Worm (Caenorhabditis elegans) whole organism, mixed stage, embryonic: Measurements from ENCODE around the gene F36H5.13.

Experiments
- M03D4.4 ChIP-seq: sonication (generic microtip); optimal IDR thresholded peaks from 2 replicates; lab custom pipeline; 2017; ENCODE audit warnings: mild to moderate bottlenecking, missing genetic modification characterization, missing compliant biosample characterization
- bed-3 ChIP-seq: fragments of 200-800 bp; sonication (Bioruptor generic); optimal IDR thresholded peaks from 3 replicates; lab custom pipeline; 2018; ENCODE audit warnings: mild to moderate bottlenecking, missing genetic modification characterization, moderate library complexity, missing compliant biosample characterization
- ceh-39 ChIP-seq: fragments of 150-350 bp; optimal IDR thresholded peaks from 2 replicates; lab custom pipeline; 2014; ENCODE audit warnings: missing biosample characterization, missing genetic modification characterization
- ceh-43 ChIP-seq: fragments of 200-800 bp; sonication (Bioruptor generic); optimal IDR thresholded peaks from 2 replicates; lab custom pipeline; 2018; ENCODE audit warnings: mild to moderate bottlenecking, missing genetic modification characterization, moderate library complexity, missing compliant biosample characterization
- ces-1 ChIP-seq: fragments of 150-350 bp; optimal IDR thresholded peaks from 2 replicates; lab custom pipeline; 2014; ENCODE audit warnings: missing biosample characterization, missing genetic modification reagents, missing genetic modification characterization
- cnd-1 ChIP-seq: fragments of 200-800 bp; sonication (Bioruptor generic); optimal IDR thresholded peaks from 2 replicates; lab custom pipeline; 2018; ENCODE audit warnings: mild to moderate bottlenecking, missing genetic modification characterization, missing compliant biosample characterization
- drap-1 ChIP-seq: fragments of 200-800 bp; sonication (Bioruptor generic); optimal IDR thresholded peaks from 3 replicates; lab custom pipeline; 2018; ENCODE audit warnings: mild to moderate bottlenecking, missing genetic modification characterization, missing compliant biosample characterization
- elt-1 ChIP-seq: sonication (generic microtip); optimal IDR thresholded peaks from 2 replicates; lab custom pipeline; 2017; ENCODE audit warnings: missing genetic modification characterization, mild to moderate bottlenecking, missing compliant biosample characterization, antibody characterized with exemption, moderate library complexity, borderline replicate concordance; ENCODE audit not compliant: insufficient read depth
- elt-3 ChIP-seq: fragments of 150-350 bp; optimal IDR thresholded peaks from 2 replicates; lab custom pipeline; 2014; ENCODE audit warnings: missing biosample characterization, missing genetic modification characterization
- flh-1 ChIP-seq: fragments of 200-800 bp; sonication (Bioruptor generic); optimal IDR thresholded peaks from 2 replicates; lab custom pipeline; 2018; ENCODE audit warnings: mild to moderate bottlenecking, missing genetic modification characterization, moderate library complexity, missing compliant biosample characterization
- ham-2 ChIP-seq: fragments of 200-800 bp; sonication (Bioruptor generic); optimal IDR thresholded peaks from 2 replicates; lab custom pipeline; 2018; ENCODE audit warnings: mild to moderate bottlenecking, missing genetic modification characterization, missing compliant biosample characterization
- hlh-1 ChIP-seq: fragments of 150-350 bp; optimal IDR thresholded peaks from 2 replicates; lab custom pipeline; 2014; ENCODE audit warnings: missing biosample characterization, missing genetic modification reagents, missing genetic modification characterization
- lin-13 ChIP-seq: fragments of 150-350 bp; optimal IDR thresholded peaks from 2 replicates; lab custom pipeline; 2014; ENCODE audit warnings: missing biosample characterization, missing genetic modification characterization
- lin-32 ChIP-seq: fragments of 200-800 bp; sonication (Bioruptor generic); optimal IDR thresholded peaks from 2 replicates; lab custom pipeline; 2018; ENCODE audit warnings: mild to moderate bottlenecking, missing genetic modification characterization, missing compliant biosample characterization
- lsy-2 ChIP-seq: fragments of 150-350 bp; optimal IDR thresholded peaks from 2 replicates; lab custom pipeline; 2014; ENCODE audit warnings: missing biosample characterization, missing genetic modification characterization
- mab-5 ChIP-seq: fragments of 150-350 bp; optimal IDR thresholded peaks from 2 replicates; lab custom pipeline; 2014; ENCODE audit warnings: missing biosample characterization, missing genetic modification characterization
- mep-1 ChIP-seq: fragments of 150-350 bp; optimal IDR thresholded peaks from 2 replicates; lab custom pipeline; 2017; ENCODE audit warnings: missing biosample characterization, missing genetic modification reagents, missing genetic modification characterization, inconsistent platforms
- mls-2 ChIP-seq: sonication (generic microtip); optimal IDR thresholded peaks from 2 replicates; lab custom pipeline; 2016; ENCODE audit warnings: mild to moderate bottlenecking, missing genetic modification characterization, moderate library complexity, missing compliant biosample characterization
- nhr-12 ChIP-seq: fragments of 150-350 bp; optimal IDR thresholded peaks from 2 replicates; lab custom pipeline; 2014; ENCODE audit warnings: missing biosample characterization, missing genetic modification characterization
- nhr-2 ChIP-seq: fragments of 150-350 bp; optimal IDR thresholded peaks from 2 replicates; lab custom pipeline; 2014; ENCODE audit warnings: missing biosample characterization, missing genetic modification characterization
- nhr-28 ChIP-seq: fragments of 150-350 bp; optimal IDR thresholded peaks from 2 replicates; lab custom pipeline; 2014; ENCODE audit warnings: missing biosample characterization, missing genetic modification characterization
- nhr-76 ChIP-seq: sonication (generic microtip); optimal IDR thresholded peaks from 2 replicates; lab custom pipeline; 2017; ENCODE audit warnings: missing biosample characterization, missing genetic modification characterization
- pha-4 ChIP-seq: fragments of 150-350 bp; optimal IDR thresholded peaks from 2 replicates; lab custom pipeline; 2018; ENCODE audit warnings: missing biosample characterization, missing genetic modification reagents, missing genetic modification characterization
- sem-2 ChIP-seq: fragments of 200-800 bp; sonication (Bioruptor generic); optimal IDR thresholded peaks from 2 replicates; lab custom pipeline; 2018; ENCODE audit warnings: mild to moderate bottlenecking, missing genetic modification characterization, missing compliant biosample characterization
- snpc-4 ChIP-seq: fragments of 150-350 bp; optimal IDR thresholded peaks from 2 replicates; lab custom pipeline; 2014; ENCODE audit warnings: missing biosample characterization, missing genetic modification characterization
- sptf-1 ChIP-seq: sonication (generic microtip); optimal IDR thresholded peaks from 2 replicates; lab custom pipeline; 2017; ENCODE audit warnings: mild to moderate bottlenecking, missing genetic modification characterization, moderate library complexity, missing compliant biosample characterization
- tbx-8 ChIP-seq: fragments of 200-800 bp; sonication (Bioruptor generic); optimal IDR thresholded peaks from 2 replicates; lab custom pipeline; 2018; ENCODE audit warnings: mild to moderate bottlenecking, missing genetic modification characterization, moderate library complexity, missing compliant biosample characterization
- unc-120 ChIP-seq: sonication (generic microtip); optimal IDR thresholded peaks from 2 replicates; lab custom pipeline; 2017; ENCODE audit warnings: missing genetic modification characterization, missing compliant biosample characterization; ENCODE audit not compliant: poor library complexity, severe bottlenecking
- unc-39 ChIP-seq: fragments of 150-350 bp; optimal IDR thresholded peaks from 2 replicates; lab custom pipeline; 2014; ENCODE audit warnings: missing biosample characterization, missing genetic modification characterization
- unc-62 ChIP-seq: fragments of 150-350 bp; optimal IDR thresholded peaks from 2 replicates; lab custom pipeline; 2014; ENCODE audit warnings: missing biosample characterization, missing genetic modification reagents, missing genetic modification characterization
- zip-8 ChIP-seq: fragments of 150-350 bp; optimal IDR thresholded peaks from 2 replicates; lab custom pipeline; 2014; ENCODE audit warnings: missing biosample characterization, missing genetic modification characterization
- ztf-11 ChIP-seq: fragments of 150-350 bp; optimal IDR thresholded peaks from 2 replicates; lab custom pipeline; 2014; ENCODE audit warnings: missing biosample characterization, missing genetic modification characterization

F36H5.13 gene

ce11 chrII:1724314-1724713 lies 26.0 kb downstream of the F36H5.13 start, which contains the start of gene fbxb-11:
Gene fbxb-11, plus strand, starts transcription at chrII:1724614.
- TF ChIP-seq M03D4.4 (tag; lab: Kevin White, UChicago) (no peak), mls-2 (tag; lab: Kevin White, UChicago) (no peak), snpc-4 (no peak), unc-62 (GFP tag; lab: Kevin White, UChicago) (no peak), flh-1 (GFP tag; lab: Kevin White, UChicago) (no peak), pha-4 (tag; lab: Kevin White, UChicago) (no peak), ztf-11 (tag; lab: Kevin White, UChicago) (no peak), lin-32 (GFP tag; lab: Kevin White, UChicago) (no peak), elt-1 (tag; lab: Kevin White, UChicago) (no peak), bed-3 (GFP tag; lab: Kevin White, UChicago) (no peak), ces-1 (GFP tag; lab: Kevin White, UChicago) (no peak), lin-13 (tag; lab: Kevin White, UChicago) (no peak), nhr-2 (tag; lab: Kevin White, UChicago) (no peak), nhr-12 (tag; lab: Kevin White, UChicago) (no peak), unc-39 (tag; lab: Kevin White, UChicago) (no peak), tbx-8 (GFP tag; lab: Kevin White, UChicago) (no peak), zip-8 (tag; lab: Kevin White, UChicago) (no peak), sem-2 (no peak), mep-1 (tag; lab: Kevin White, UChicago) (no peak)

- TF ChIP-seq flh-1 (GFP tag; lab: Kevin White, UChicago), result no peak
- no peak for TF ChIP-seq snpc-4
- no peak for TF ChIP-seq nhr-28 (tag; lab: Kevin White, UChicago)
- TF ChIP-seq ceh-43 (GFP tag; lab: Kevin White, UChicago), result no peak
- no peak for TF ChIP-seq sptf-1 (tag; lab: Kevin White, UChicago)
- TF ChIP-seq pha-4 (tag; lab: Kevin White, UChicago), result no peak
- TF ChIP-seq unc-120, result no peak
- no peak for TF ChIP-seq cnd-1
- TF ChIP-seq ham-2, result no peak
- TF ChIP-seq lin-32 (GFP tag; lab: Kevin White, UChicago), result no peak
- TF ChIP-seq mab-5, result no peak
- TF ChIP-seq lin-13 (tag; lab: Kevin White, UChicago), result no peak
- no peak for TF ChIP-seq elt-3 (tag; lab: Kevin White, UChicago)
- TF ChIP-seq zip-8 (tag; lab: Kevin White, UChicago), result no peak
- TF ChIP-seq, all 35 proteins: peak for 0
These were observed 27.9 kb downstream of the F36H5.13 start, which contains the start of the genes fbxb-5 and btb-8 for ce11 chrII:1722394-1722793. Gene fbxb-5, minus strand, starts transcription at chrII:1722494. Gene btb-8, plus strand, starts transcription at chrII:1722770.

- TF ChIP-seq lsy-2 (tag; lab: Kevin White, UChicago) (no peak), hlh-1 (tag; lab: Kevin White, UChicago) (peak; percentile 50)
These were observed 31.2 kb downstream of the F36H5.13 start, which contains the start of gene fbxb-48 for ce11 chrII:1719153-1719552. Gene fbxb-48, minus strand, starts transcription at chrII:1719253.

ce11 chrII:1714772-1715353 lies 35.5 kb downstream of the F36H5.13 start, which contains the start of gene btb-6:
Gene btb-6, plus strand, starts transcription at chrII:1715303.
- TF ChIP-seq nhr-2 (tag; lab: Kevin White, UChicago) (peak; percentile 69), cnd-1 (peak; percentile 4), zip-8 (tag; lab: Kevin White, UChicago) (no peak), hlh-1 (tag; lab: Kevin White, UChicago) (no peak), nhr-76 (no peak), ceh-39 (peak; percentile 9)

- TF ChIP-seq nhr-28 (tag; lab: Kevin White, UChicago), result no peak
- TF ChIP-seq tbx-8 (GFP tag; lab: Kevin White, UChicago), result no peak
- no peak for TF ChIP-seq ceh-43 (GFP tag; lab: Kevin White, UChicago)
- TF ChIP-seq sem-2, result no peak
- TF ChIP-seq drap-1 (GFP tag; lab: Kevin White, UChicago), result no peak
- no peak for TF ChIP-seq ces-1 (GFP tag; lab: Kevin White, UChicago)
- no peak for TF ChIP-seq unc-120
- TF ChIP-seq mab-5, result no peak
- no peak for TF ChIP-seq lin-32 (GFP tag; lab: Kevin White, UChicago)
- TF ChIP-seq snpc-4, result no peak
- TF ChIP-seq lsy-2 (tag; lab: Kevin White, UChicago), result no peak
- TF ChIP-seq, all 35 proteins: peak for 0
These were observed 37.4 kb downstream of the F36H5.13 start, which contains the start of gene btb-7 for ce11 chrII:1712938-1713337. Gene btb-7, plus strand, starts transcription at chrII:1713238.
